Worm (Caenorhabditis elegans) whole organism, mixed stage, embryonic: ENCODE data around the gene acl-9.

Experiments used
- M03D4.4 ChIP-seq: sonication (generic microtip); optimal IDR thresholded peaks from 2 replicates; lab custom pipeline; 2017; ENCODE audit warnings: mild to moderate bottlenecking, missing genetic modification characterization, missing compliant biosample characterization
- bed-3 ChIP-seq: fragments of 200-800 bp; sonication (Bioruptor generic); optimal IDR thresholded peaks from 3 replicates; lab custom pipeline; 2018; ENCODE audit warnings: mild to moderate bottlenecking, missing genetic modification characterization, moderate library complexity, missing compliant biosample characterization
- blmp-1 ChIP-seq: fragments of 150-350 bp; optimal IDR thresholded peaks from 2 replicates; lab custom pipeline; 2014; ENCODE audit warnings: missing biosample characterization, missing genetic modification characterization
- ceh-43 ChIP-seq: fragments of 200-800 bp; sonication (Bioruptor generic); optimal IDR thresholded peaks from 2 replicates; lab custom pipeline; 2018; ENCODE audit warnings: mild to moderate bottlenecking, missing genetic modification characterization, moderate library complexity, missing compliant biosample characterization
- ceh-83 ChIP-seq: fragments of 200-800 bp; sonication (Bioruptor generic); optimal IDR thresholded peaks from 2 replicates; lab custom pipeline; 2018; ENCODE audit warnings: mild to moderate bottlenecking, missing genetic modification characterization, missing compliant biosample characterization
- cnd-1 ChIP-seq: fragments of 200-800 bp; sonication (Bioruptor generic); optimal IDR thresholded peaks from 2 replicates; lab custom pipeline; 2018; ENCODE audit warnings: mild to moderate bottlenecking, missing genetic modification characterization, missing compliant biosample characterization
- elt-1 ChIP-seq: sonication (generic microtip); optimal IDR thresholded peaks from 2 replicates; lab custom pipeline; 2017; ENCODE audit warnings: missing genetic modification characterization, mild to moderate bottlenecking, missing compliant biosample characterization, antibody characterized with exemption, moderate library complexity, borderline replicate concordance; ENCODE audit not compliant: insufficient read depth
- ham-2 ChIP-seq: fragments of 200-800 bp; sonication (Bioruptor generic); optimal IDR thresholded peaks from 2 replicates; lab custom pipeline; 2018; ENCODE audit warnings: mild to moderate bottlenecking, missing genetic modification characterization, missing compliant biosample characterization
- hlh-1 ChIP-seq: fragments of 150-350 bp; optimal IDR thresholded peaks from 2 replicates; lab custom pipeline; 2014; ENCODE audit warnings: missing biosample characterization, missing genetic modification reagents, missing genetic modification characterization
- lin-13 ChIP-seq: fragments of 150-350 bp; optimal IDR thresholded peaks from 2 replicates; lab custom pipeline; 2014; ENCODE audit warnings: missing biosample characterization, missing genetic modification characterization
- lsy-2 ChIP-seq: fragments of 150-350 bp; optimal IDR thresholded peaks from 2 replicates; lab custom pipeline; 2014; ENCODE audit warnings: missing biosample characterization, missing genetic modification characterization
- mab-5 ChIP-seq: fragments of 150-350 bp; optimal IDR thresholded peaks from 2 replicates; lab custom pipeline; 2014; ENCODE audit warnings: missing biosample characterization, missing genetic modification characterization
- mep-1 ChIP-seq: fragments of 150-350 bp; optimal IDR thresholded peaks from 2 replicates; lab custom pipeline; 2017; ENCODE audit warnings: missing biosample characterization, missing genetic modification reagents, missing genetic modification characterization, inconsistent platforms
- mls-2 ChIP-seq: sonication (generic microtip); optimal IDR thresholded peaks from 2 replicates; lab custom pipeline; 2016; ENCODE audit warnings: mild to moderate bottlenecking, missing genetic modification characterization, moderate library complexity, missing compliant biosample characterization
- nhr-12 ChIP-seq: fragments of 150-350 bp; optimal IDR thresholded peaks from 2 replicates; lab custom pipeline; 2014; ENCODE audit warnings: missing biosample characterization, missing genetic modification characterization
- nhr-2 ChIP-seq: fragments of 150-350 bp; optimal IDR thresholded peaks from 2 replicates; lab custom pipeline; 2014; ENCODE audit warnings: missing biosample characterization, missing genetic modification characterization
- nhr-237 ChIP-seq: fragments of 150-350 bp; optimal IDR thresholded peaks from 2 replicates; lab custom pipeline; 2014; ENCODE audit warnings: missing biosample characterization, missing genetic modification characterization
- nhr-28 ChIP-seq: fragments of 150-350 bp; optimal IDR thresholded peaks from 2 replicates; lab custom pipeline; 2014; ENCODE audit warnings: missing biosample characterization, missing genetic modification characterization
- nhr-76 ChIP-seq: sonication (generic microtip); optimal IDR thresholded peaks from 2 replicates; lab custom pipeline; 2017; ENCODE audit warnings: missing biosample characterization, missing genetic modification characterization
- pha-4 ChIP-seq: fragments of 150-350 bp; optimal IDR thresholded peaks from 2 replicates; lab custom pipeline; 2018; ENCODE audit warnings: missing biosample characterization, missing genetic modification reagents, missing genetic modification characterization
- snpc-4 ChIP-seq: fragments of 150-350 bp; optimal IDR thresholded peaks from 2 replicates; lab custom pipeline; 2014; ENCODE audit warnings: missing biosample characterization, missing genetic modification characterization
- sptf-1 ChIP-seq: sonication (generic microtip); optimal IDR thresholded peaks from 2 replicates; lab custom pipeline; 2017; ENCODE audit warnings: mild to moderate bottlenecking, missing genetic modification characterization, moderate library complexity, missing compliant biosample characterization
- tbx-8 ChIP-seq: fragments of 200-800 bp; sonication (Bioruptor generic); optimal IDR thresholded peaks from 2 replicates; lab custom pipeline; 2018; ENCODE audit warnings: mild to moderate bottlenecking, missing genetic modification characterization, moderate library complexity, missing compliant biosample characterization
- unc-39 ChIP-seq: fragments of 150-350 bp; optimal IDR thresholded peaks from 2 replicates; lab custom pipeline; 2014; ENCODE audit warnings: missing biosample characterization, missing genetic modification characterization
- unc-62 ChIP-seq: fragments of 150-350 bp; optimal IDR thresholded peaks from 2 replicates; lab custom pipeline; 2014; ENCODE audit warnings: missing biosample characterization, missing genetic modification reagents, missing genetic modification characterization
- zip-8 ChIP-seq: fragments of 150-350 bp; optimal IDR thresholded peaks from 2 replicates; lab custom pipeline; 2014; ENCODE audit warnings: missing biosample characterization, missing genetic modification characterization
- ztf-11 ChIP-seq: fragments of 150-350 bp; optimal IDR thresholded peaks from 2 replicates; lab custom pipeline; 2014; ENCODE audit warnings: missing biosample characterization, missing genetic modification characterization

acl-9 gene

ce11 chrV:6453122-6453521 lies at the start of gene acl-9:
Gene acl-9 (plus strand): TSS chrV:6453226.
- TF ChIP-seq nhr-12 (tag; lab: Kevin White, UChicago) (no peak), nhr-2 (tag; lab: Kevin White, UChicago) (no peak), unc-62 (no peak), bed-3 (no peak), unc-39 (tag; lab: Kevin White, UChicago) (no peak), sptf-1 (tag; lab: Kevin White, UChicago) (no peak), nhr-237 (tag; lab: Kevin White, UChicago) (no peak), lin-13 (tag; lab: Kevin White, UChicago) (no peak), hlh-1 (tag; lab: Kevin White, UChicago) (no peak)

- TF ChIP-seq zip-8, result no peak
Measured at ce11 chrV:6407587-6407986, 45.4 kb upstream of the acl-9 start.

- TF ChIP-seq ceh-83 (GFP tag; lab: Kevin White, UChicago), result no peak
- TF ChIP-seq, all 35 proteins: peak for 0
Measured at ce11 chrV:6408733-6409227, 44.2 kb upstream of the acl-9 start, which contains the start of gene bcf-1. Gene bcf-1 (minus strand): TSS chrV:6408783.

ce11 chrV:6411161-6411560 lies 41.9 kb upstream of the acl-9 start:
- TF ChIP-seq M03D4.4 (tag; lab: Kevin White, UChicago) (no peak), unc-39 (tag; lab: Kevin White, UChicago) (no peak), cnd-1 (no peak), mep-1 (tag; lab: Kevin White, UChicago) (no peak), elt-1 (tag; lab: Kevin White, UChicago) (no peak), mls-2 (tag; lab: Kevin White, UChicago) (no peak), snpc-4 (tag; lab: Kevin White, UChicago) (no peak), ham-2 (GFP tag; lab: Kevin White, UChicago) (no peak), unc-62 (no peak), tbx-8 (GFP tag; lab: Kevin White, UChicago) (no peak), nhr-2 (tag; lab: Kevin White, UChicago) (no peak), nhr-12 (tag; lab: Kevin White, UChicago) (no peak), bed-3 (no peak), pha-4 (tag; lab: Kevin White, UChicago) (no peak), nhr-28 (no peak)

ce11 chrV:6413057-6413456 lies 40.0 kb upstream of the acl-9 start:
- TF ChIP-seq mep-1 (tag; lab: Kevin White, UChicago) (no peak), ceh-43 (no peak), mab-5 (tag; lab: Kevin White, UChicago) (no peak), blmp-1 (no peak), nhr-76 (tag; lab: Kevin White, UChicago) (no peak)

- TF ChIP-seq nhr-28 (no peak), unc-62 (no peak), M03D4.4 (tag; lab: Kevin White, UChicago) (no peak), nhr-237 (tag; lab: Kevin White, UChicago) (no peak)
Measured at ce11 chrV:6414469-6414868, 38.6 kb upstream of the acl-9 start.

ce11 chrV:6414985-6415384 lies 38.0 kb upstream of the acl-9 start, which contains the start of gene cht-6:
Gene cht-6 (plus strand): TSS chrV:6414993.
- TF ChIP-seq M03D4.4 (tag; lab: Kevin White, UChicago) (no peak), ham-2 (GFP tag; lab: Kevin White, UChicago) (no peak), nhr-76 (tag; lab: Kevin White, UChicago) (no peak), snpc-4 (tag; lab: Kevin White, UChicago) (no peak), mls-2 (tag; lab: Kevin White, UChicago) (no peak), zip-8 (no peak), unc-62 (no peak), lsy-2 (no peak), mep-1 (tag; lab: Kevin White, UChicago) (no peak), pha-4 (tag; lab: Kevin White, UChicago) (no peak), ztf-11 (tag; lab: Kevin White, UChicago) (no peak), blmp-1 (no peak), hlh-1 (tag; lab: Kevin White, UChicago) (no peak)
